Fruit fly (Drosophila melanogaster): ENCODE measurements around the gene CG34148.

The CG34148 gene

DNA sequence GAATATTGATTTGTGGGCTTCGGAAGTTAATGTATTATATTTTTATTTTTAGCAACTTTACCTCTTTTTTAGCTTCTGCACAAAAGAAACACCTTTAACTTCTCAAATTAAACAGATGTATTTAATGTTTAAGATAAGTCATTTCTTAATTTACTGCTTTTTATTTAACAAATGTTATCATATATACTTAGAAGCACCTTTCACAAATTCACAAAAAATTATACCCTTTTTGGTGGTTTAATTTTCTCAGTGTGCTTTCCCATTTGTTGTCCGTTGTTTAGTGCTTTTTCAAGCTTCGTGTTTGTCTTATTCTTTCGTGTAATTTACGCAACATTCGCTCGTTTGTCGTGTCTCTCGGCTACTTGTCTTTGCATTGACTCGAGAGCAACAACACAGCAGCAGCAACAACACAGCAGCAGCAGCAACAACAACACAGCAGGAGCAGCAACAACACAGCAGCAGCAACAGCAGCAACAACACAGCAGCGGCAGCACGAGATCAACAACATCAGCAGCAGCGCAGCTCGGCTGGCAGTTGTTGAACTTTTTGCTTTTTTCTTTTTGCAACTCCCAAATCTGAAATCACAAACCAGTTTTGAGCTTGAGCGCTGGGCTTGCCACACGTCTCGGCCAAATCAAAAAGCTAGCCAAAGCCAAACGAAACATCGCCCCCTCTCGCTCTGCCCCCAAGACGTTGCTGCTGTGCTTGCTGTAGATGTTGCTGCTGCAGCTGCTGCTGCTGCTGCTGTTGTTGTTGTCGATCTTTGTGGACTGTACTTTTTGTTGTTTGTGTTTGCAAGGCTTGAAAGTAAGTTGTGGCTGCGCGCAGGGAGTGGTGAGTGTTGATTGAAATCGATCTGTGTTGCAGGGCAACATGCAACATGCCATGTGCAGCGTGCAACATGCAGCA is 41.2 kb downstream of the CG34148 start (continued):
- TF ChIP-seq CG6276 (GFP tag; optimal IDR thresholded peaks at IDR 0.05), result peak; percentile 83

- TF ChIP-seq vri (GFP tag; optimal IDR thresholded peaks at IDR 0.05) (peak; percentile 19), CG16779 (tag; optimal IDR thresholded peaks at IDR 0.05) (no peak)
These were observed 41.9 kb downstream of the CG34148 start for dm6 chr3R:21836614-21837013.

- TF ChIP-seq CG32006 (GFP tag; optimal IDR thresholded peaks at IDR 0.05) (peak; percentile 38), Blimp-1 (GFP tag; optimal IDR thresholded peaks at IDR 0.05) (no peak), Ets21C (GFP tag; optimal IDR thresholded peaks at IDR 0.05) (no peak), CG10669 (GFP tag; optimal IDR thresholded peaks at IDR 0.05) (no peak), CG3032 (tag; optimal IDR thresholded peaks at IDR 0.05) (no peak), spab (GFP tag; optimal IDR thresholded peaks at IDR 0.05) (no peak), Met (GFP tag; optimal IDR thresholded peaks at IDR 0.05) (peak; percentile 23), CG15336 (GFP tag; IDR thresholded peaks at IDR 0.05) (0 out of 2 replicates have a peak, but pooled peaks have one; percentile 8), CG11294 (GFP tag; IDR thresholded peaks at IDR 0.05) (no peak), eg (GFP tag; IDR thresholded peaks at IDR 0.05) (peak; percentile 64; the same call in 1 of the 3 replicates), salr (GFP tag; optimal IDR thresholded peaks at IDR 0.05) (no peak), CG1621 (tag; optimal IDR thresholded peaks at IDR 0.05) (no peak), OdsH (GFP tag; optimal IDR thresholded peaks at IDR 0.05) (no peak), vri (GFP tag; optimal IDR thresholded peaks at IDR 0.05) (no peak), fd59A (GFP tag; optimal IDR thresholded peaks at IDR 0.05) (no peak), fkh (GFP tag; optimal IDR thresholded peaks at IDR 0.05) (no peak), Ets96B (tag; optimal IDR thresholded peaks at IDR 0.05) (no peak), Eip75B (GFP tag; optimal IDR thresholded peaks at IDR 0.05) (peak; percentile 2), pdm3 (GFP tag; optimal IDR thresholded peaks at IDR 0.05) (no peak), fd85E (GFP tag; optimal IDR thresholded peaks at IDR 0.05) (no peak), CG16779 (tag; optimal IDR thresholded peaks at IDR 0.05) (no peak), Sox14 (GFP tag; optimal IDR thresholded peaks at IDR 0.05) (no peak), Eip78C (GFP tag) (peak; percentile 64), Lpt (GFP tag; optimal IDR thresholded peaks at IDR 0.05) (no peak), esn (GFP tag; optimal IDR thresholded peaks at IDR 0.05) (peak; percentile 19), net (GFP tag; optimal IDR thresholded peaks at IDR 0.05) (peak; percentile 15), Hr4 (GFP tag; optimal IDR thresholded peaks at IDR 0.05) (peak; percentile 35), CG6276 (GFP tag; optimal IDR thresholded peaks at IDR 0.05) (peak; percentile 6), CG34406 (GFP tag; optimal IDR thresholded peaks at IDR 0.05) (no peak), cyc (GFP tag; optimal IDR thresholded peaks at IDR 0.05) (no peak), CG3919 (GFP tag; optimal IDR thresholded peaks at IDR 0.05) (no peak), svp (GFP tag) (no peak)
These were observed 42.3 kb downstream of the CG34148 start for dm6 chr3R:21836201-21836504.

dm6 chr3R:21835388-21836200 is 42.9 kb downstream of the CG34148 start:
- TF ChIP-seq Gug (GFP tag; IDR thresholded peaks at IDR 0.05) (no peak), svp (GFP tag) (peak; percentile 2), fkh (GFP tag; optimal IDR thresholded peaks at IDR 0.05) (peak; percentile 73), Met (GFP tag; optimal IDR thresholded peaks at IDR 0.05) (no peak), Sox102F (GFP tag; optimal IDR thresholded peaks at IDR 0.05) (no peak), acj6 (GFP tag; optimal IDR thresholded peaks at IDR 0.05) (no peak)
